In genomic region chrX:7583930-7584329, ce11 we compare ENCODE assay signal across 2 worm cellular contexts.
A peak's percentile ranks its signal among the peaks of the same experiment; 100 is the strongest.
TF ChIP-seq lines count a peak whose summit lies in the region.

No protein-coding gene starts in this region.

TF ChIP-seq in whole organism, L1 larva, 84 proteins besides CTCF, POLR2A, EP300 and RAD21:
- TF ChIP-seq snu-23 (GFP tag; optimal IDR thresholded peaks at IDR 0.05; lab: Kevin White, UChicago) (peak; percentile 3), nhr-20 (tag; optimal IDR thresholded peaks at IDR 0.05; lab: Kevin White, UChicago) (peak; percentile 53), fos-1 (tag; optimal IDR thresholded peaks at IDR 0.05; lab: Kevin White, UChicago) (no peak), nhr-90 (tag; optimal IDR thresholded peaks at IDR 0.05; lab: Kevin White, UChicago; ENCODE audit: poor library complexity) (peak; percentile 29), ceh-90 (tag; optimal IDR thresholded peaks at IDR 0.05; lab: Kevin White, UChicago) (no peak), elt-3 (tag; optimal IDR thresholded peaks at IDR 0.05; lab: Kevin White, UChicago) (peak in 5 of 6 experiments; percentile 78 to 95 (median 79)), nhr-12 (tag; optimal IDR thresholded peaks at IDR 0.05; lab: Kevin White, UChicago) (no peak), lsy-2 (tag; optimal IDR thresholded peaks at IDR 0.05; lab: Kevin White, UChicago) (peak in 1 of 2 experiments; percentile 5), rnt-1 (tag; optimal IDR thresholded peaks at IDR 0.05; lab: Kevin White, UChicago) (no peak), ces-1 (GFP tag; optimal IDR thresholded peaks at IDR 0.05; lab: Kevin White, UChicago) (no peak), ztf-4 (tag; optimal IDR thresholded peaks at IDR 0.05; lab: Kevin White, UChicago) (no peak), sup-37 (GFP tag; optimal IDR thresholded peaks at IDR 0.05; lab: Kevin White, UChicago) (no peak), nhr-237 (tag; optimal IDR thresholded peaks at IDR 0.05; lab: Kevin White, UChicago) (no peak), egl-27 (tag; optimal IDR thresholded peaks at IDR 0.05; lab: Kevin White, UChicago) (no peak), swsn-7 (tag; optimal IDR thresholded peaks at IDR 0.05; lab: Kevin White, UChicago) (no peak), lin-14 (GFP tag; optimal IDR thresholded peaks at IDR 0.05; lab: Kevin White, UChicago) (peak; percentile 58), zag-1 (tag; optimal IDR thresholded peaks at IDR 0.05; lab: Kevin White, UChicago) (no peak), nhr-85 (tag; lab: Kevin White, UChicago) (peak; percentile 80), nhr-71 (tag; optimal IDR thresholded peaks at IDR 0.05; lab: Kevin White, UChicago) (peak; percentile 44), tbx-2 (tag; optimal IDR thresholded peaks at IDR 0.05; lab: Kevin White, UChicago) (peak; percentile 27), efl-1 (optimal IDR thresholded peaks at IDR 0.05; lab: Kevin White, UChicago) (no peak), efl-1 (GFP tag; optimal IDR thresholded peaks at IDR 0.05 in 1 of 2; lab: Kevin White, UChicago) (no peak), irx-1 (tag; optimal IDR thresholded peaks at IDR 0.05; lab: Kevin White, UChicago) (no peak), tlp-1 (tag; optimal IDR thresholded peaks at IDR 0.05; lab: Kevin White, UChicago) (no peak), jun-1 (tag; optimal IDR thresholded peaks at IDR 0.05; lab: Kevin White, UChicago) (no peak), ceh-8 (GFP tag; optimal IDR thresholded peaks at IDR 0.05; lab: Kevin White, UChicago) (no peak), blmp-1 (tag; optimal IDR thresholded peaks at IDR 0.05; lab: Kevin White, UChicago) (peak; percentile 59), fkh-8 (tag; optimal IDR thresholded peaks at IDR 0.05; lab: Kevin White, UChicago) (no peak), pqm-1 (tag; optimal IDR thresholded peaks at IDR 0.05; lab: Kevin White, UChicago) (no peak), hlh-17 (GFP tag; optimal IDR thresholded peaks at IDR 0.05; lab: Kevin White, UChicago; ENCODE audit: borderline replicate concordance) (no peak), lin-35 (GFP tag; optimal IDR thresholded peaks at IDR 0.05; lab: Kevin White, UChicago) (peak in 1 of 2 experiments; percentile 8), unc-130 (tag; optimal IDR thresholded peaks at IDR 0.05; lab: Kevin White, UChicago) (peak; percentile 78), nhr-19 (GFP tag; conservative IDR thresholded peaks at IDR 0.05; lab: Robert Waterston, UW) (no peak; the same call in 1 of the 2 replicates), unc-30 (tag; optimal IDR thresholded peaks at IDR 0.05; lab: Kevin White, UChicago) (no peak)

TF ChIP-seq in whole organism, L2 larva, 48 proteins besides CTCF, POLR2A, EP300 and RAD21:
- no peak for TF ChIP-seq unc-55 (GFP tag; optimal IDR thresholded peaks at IDR 0.05; lab: Kevin White, UChicago)
- no peak for TF ChIP-seq ZK546.5 (tag; optimal IDR thresholded peaks at IDR 0.05; lab: Kevin White, UChicago)
- peak; percentile 10 for TF ChIP-seq sma-3 (GFP tag; optimal IDR thresholded peaks at IDR 0.05; lab: Kevin White, UChicago)
- TF ChIP-seq nhr-10 (tag; optimal IDR thresholded peaks at IDR 0.05; lab: Kevin White, UChicago) = no peak
- TF ChIP-seq mdl-1 (tag; optimal IDR thresholded peaks at IDR 0.05; lab: Kevin White, UChicago) = no peak
- TF ChIP-seq ztf-11 (tag; optimal IDR thresholded peaks at IDR 0.05; lab: Kevin White, UChicago) = no peak
- TF ChIP-seq nhr-77 (tag; optimal IDR thresholded peaks at IDR 0.05; lab: Kevin White, UChicago) = no peak
- TF ChIP-seq nhr-11 (tag; optimal IDR thresholded peaks at IDR 0.05; lab: Kevin White, UChicago) = no peak
- no peak for TF ChIP-seq lsy-2 (tag; optimal IDR thresholded peaks at IDR 0.05; lab: Kevin White, UChicago)
- no peak for TF ChIP-seq lin-39 (tag; optimal IDR thresholded peaks at IDR 0.05; lab: Kevin White, UChicago)
- TF ChIP-seq aly-2 (tag; optimal IDR thresholded peaks at IDR 0.05; lab: Kevin White, UChicago) = no peak
- no peak for TF ChIP-seq dmd-4 (tag; optimal IDR thresholded peaks at IDR 0.05; lab: Kevin White, UChicago)
- TF ChIP-seq C34F6.9 (tag; optimal IDR thresholded peaks at IDR 0.05; lab: Kevin White, UChicago) = no peak
- no peak for TF ChIP-seq R02D3.7 (tag; optimal IDR thresholded peaks at IDR 0.05; lab: Kevin White, UChicago)
- TF ChIP-seq zag-1 (tag; optimal IDR thresholded peaks at IDR 0.05; lab: Kevin White, UChicago) = no peak
- TF ChIP-seq nhr-129 (tag; optimal IDR thresholded peaks at IDR 0.05; lab: Kevin White, UChicago) = peak; percentile 9
- no peak for TF ChIP-seq egl-27 (tag; optimal IDR thresholded peaks at IDR 0.05; lab: Kevin White, UChicago)
- TF ChIP-seq sem-4 (tag; optimal IDR thresholded peaks at IDR 0.05; lab: Kevin White, UChicago) = no peak
- TF ChIP-seq ama-1 (optimal IDR thresholded peaks at IDR 0.05; lab: Kevin White, UChicago) = no peak
- no peak for TF ChIP-seq mab-5 (tag; optimal IDR thresholded peaks at IDR 0.05; lab: Kevin White, UChicago)
- no peak for TF ChIP-seq ceh-16 (tag; optimal IDR thresholded peaks at IDR 0.05; lab: Kevin White, UChicago)
- no peak for TF ChIP-seq ztf-1 (GFP tag; conservative IDR thresholded peaks at IDR 0.05; lab: Robert Waterston, UW)
- TF ChIP-seq nhr-237 (tag; optimal IDR thresholded peaks at IDR 0.05; lab: Kevin White, UChicago) = no peak
- peak; percentile 19 for TF ChIP-seq sma-9 (GFP tag; optimal IDR thresholded peaks at IDR 0.05; lab: Kevin White, UChicago)
- no peak for TF ChIP-seq sma-9 (tag; optimal IDR thresholded peaks at IDR 0.05; lab: Kevin White, UChicago)
- no peak for TF ChIP-seq lin-11 (tag; optimal IDR thresholded peaks at IDR 0.05; lab: Kevin White, UChicago)
- no peak for TF ChIP-seq elt-1 (tag; optimal IDR thresholded peaks at IDR 0.05; lab: Kevin White, UChicago)

Comparison
In these comparisons a context has a peak if more than half of its experiments do, and no peak if none do; other contexts are left out.
1. Of the 22 proteins assayed by ChIP-seq in both whole organism, L1 larva and whole organism, L2 larva: peak only in whole organism, L1 larva: blmp-1 and elt-3; only in whole organism, L2 larva: none; in both: none; in neither: 19; mixed calls (peak in some experiments, not most) for 1.